Worm (Caenorhabditis elegans) whole organism, L4/young adult: ENCODE data around the gene gst-16.
"Not testable (repeated sequence)": the region's sequence is repeated elsewhere in the genome, so short reads cannot be mapped to it uniquely, and the experiment has no call there.

Experiments
- W03F9.2 ChIP-seq: fragments of 150-350 bp; optimal IDR thresholded peaks from 2 replicates; lab custom pipeline; 2014; ENCODE audit warnings: missing biosample characterization, missing genetic modification characterization
- dao-5 ChIP-seq: sonication (generic microtip); optimal IDR thresholded peaks from 2 replicates; lab custom pipeline; 2016; ENCODE audit warnings: missing genotype, missing genetic modification characterization, moderate library complexity, missing compliant biosample characterization
- him-1 ChIP-seq: sonication (generic microtip); optimal IDR thresholded peaks from 2 replicates; lab custom pipeline; 2016; ENCODE audit warnings: missing genotype, missing genetic modification reagents, missing genetic modification characterization, missing compliant biosample characterization

Gene gst-16

DNA sequence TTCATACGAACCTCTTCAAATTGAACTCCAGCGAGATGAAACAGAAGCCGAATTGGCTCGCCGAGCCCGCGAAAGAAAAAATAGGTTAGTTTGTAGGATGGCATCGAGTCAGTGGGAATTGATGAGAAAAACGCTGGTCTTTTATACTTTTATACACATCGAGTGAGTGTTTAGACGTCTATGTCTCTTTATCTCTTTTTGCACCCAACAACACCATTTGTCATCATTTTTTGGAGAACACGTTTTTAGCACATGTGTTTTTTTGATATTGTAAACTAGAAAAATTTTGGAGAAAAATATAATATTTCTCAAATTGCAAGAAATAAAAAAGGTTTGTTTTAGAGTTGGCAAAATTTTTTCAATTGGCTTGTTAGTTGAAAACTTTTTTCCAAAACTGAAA is at the start of gene gst-16:
Gene gst-16 (minus strand): TSS at position 111 of the 400 bp plus-strand sequence.
- TF ChIP-seq dao-5 (tag; lab: Kevin White, UChicago) = no peak
- no peak for TF ChIP-seq him-1
- TF ChIP-seq W03F9.2 (tag; lab: Kevin White, UChicago) = no peak

DNA sequence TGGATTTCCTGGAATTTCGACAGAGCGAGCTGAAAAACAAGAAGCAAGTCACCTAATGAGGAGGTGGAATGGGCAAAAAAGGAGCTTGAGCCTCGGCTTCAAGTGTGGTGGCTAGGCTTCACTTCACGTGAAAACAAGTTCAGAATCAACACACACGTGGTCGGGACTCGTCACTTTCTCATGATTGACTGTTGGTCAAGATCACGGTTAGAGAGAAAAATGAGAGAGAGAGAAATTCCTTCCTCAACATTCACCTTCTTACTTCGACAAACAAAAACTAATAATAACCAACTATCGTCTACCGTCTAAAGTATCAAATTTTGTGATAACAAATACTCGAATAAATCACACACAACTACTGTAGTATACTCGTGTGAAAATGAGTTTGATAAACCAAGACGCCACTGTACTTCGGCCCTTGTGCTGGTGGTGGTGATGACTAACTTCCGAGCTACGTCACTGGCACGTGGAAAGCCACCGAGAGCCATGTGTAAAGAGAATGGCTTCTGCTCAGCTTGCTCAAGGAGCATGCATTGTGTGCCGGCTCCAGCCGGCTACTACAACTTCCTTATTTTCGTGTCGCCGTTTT is 49.5 kb upstream of the gst-16 start:
- TF ChIP-seq W03F9.2 (tag; lab: Kevin White, UChicago) (no peak), dao-5 (tag; lab: Kevin White, UChicago) (no peak), him-1 (no peak)

DNA sequence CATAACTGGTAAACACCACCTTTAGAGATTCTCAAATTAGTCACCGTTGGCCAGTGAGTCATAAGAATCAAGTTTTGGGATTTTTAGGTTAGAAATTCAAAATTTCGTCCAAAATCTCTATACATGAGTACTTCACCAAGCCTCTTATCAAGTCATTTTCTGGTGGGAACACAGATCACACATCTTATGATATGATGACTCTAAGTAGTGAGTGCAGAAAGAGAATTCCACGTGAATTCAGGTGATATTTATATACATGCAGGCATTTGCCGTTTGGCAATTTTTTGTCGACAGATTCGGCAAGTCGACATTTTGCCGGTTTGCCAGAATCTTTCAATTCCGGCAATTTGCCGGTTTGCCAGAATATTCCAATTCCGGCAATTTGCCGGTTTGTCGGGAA is 47.8 kb upstream of the gst-16 start:
- TF ChIP-seq him-1 (no peak), W03F9.2 (tag; lab: Kevin White, UChicago) (no peak), dao-5 (tag; lab: Kevin White, UChicago) (no peak)

DNA sequence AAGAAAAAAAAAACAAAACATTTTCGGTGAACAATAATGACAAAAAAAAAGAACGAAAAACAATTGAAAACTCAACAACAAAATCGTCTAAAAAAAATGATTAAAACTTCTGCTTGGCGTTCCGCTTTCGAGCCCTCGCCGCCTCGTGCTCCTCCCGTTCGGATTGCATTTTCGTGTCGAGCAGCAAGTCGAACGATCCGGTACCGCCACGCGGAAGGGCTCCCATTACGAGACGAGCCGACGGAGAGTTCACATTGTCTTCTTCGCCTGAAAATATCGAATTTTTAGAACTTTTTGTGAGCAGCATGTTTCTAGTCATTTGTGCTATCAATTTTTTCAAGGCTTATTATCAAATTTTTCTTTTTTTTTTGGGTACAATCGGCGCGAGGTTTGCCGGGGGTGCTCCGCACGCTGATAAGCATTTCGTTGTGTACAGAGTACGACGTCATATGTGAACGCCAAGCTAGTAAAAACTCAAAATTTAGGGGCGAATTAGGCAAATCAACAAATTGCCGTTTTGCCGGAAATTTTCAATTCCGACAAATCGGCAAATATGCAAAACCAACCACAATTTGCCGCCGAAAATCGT is 46.6 kb upstream of the gst-16 start:
- TF ChIP-seq dao-5 (tag; lab: Kevin White, UChicago) = no peak
- no peak for TF ChIP-seq him-1
- TF ChIP-seq W03F9.2 (tag; lab: Kevin White, UChicago) = no peak

DNA sequence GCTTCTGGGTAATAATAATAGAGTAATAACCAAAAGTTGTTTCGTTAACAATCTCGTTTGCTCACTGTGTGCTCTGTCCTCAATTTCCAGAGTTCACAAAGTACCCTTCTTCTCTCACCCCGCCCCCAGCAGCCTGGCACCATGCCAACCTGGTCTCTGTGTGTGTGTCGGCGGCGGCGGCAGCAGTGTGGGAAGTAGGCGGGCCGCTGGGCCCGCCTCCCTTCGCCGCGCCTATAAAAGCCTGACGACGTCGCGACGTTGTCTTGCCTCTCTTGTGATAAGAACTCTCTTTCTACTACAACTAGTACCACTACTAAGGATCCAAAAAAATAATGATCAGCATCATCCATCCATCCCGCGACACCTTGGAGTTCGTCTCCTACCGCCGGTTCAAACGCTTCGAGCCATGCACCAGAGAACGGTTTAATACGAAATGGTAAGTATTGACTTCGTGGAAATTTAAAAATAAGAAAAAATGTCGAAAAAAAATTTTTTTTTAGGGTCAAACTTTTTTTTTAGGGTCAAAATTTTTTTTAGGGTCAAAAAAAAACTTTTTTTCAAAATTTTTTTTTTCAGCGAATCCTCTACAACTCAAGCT is 44.7 kb upstream of the gst-16 start, which contains the start of gene C31C9.7:
Gene C31C9.7 (plus strand): TSS at position 261 of the 598 bp plus-strand sequence.
- TF ChIP-seq dao-5 (tag; lab: Kevin White, UChicago) (no peak), W03F9.2 (tag; lab: Kevin White, UChicago) (no peak), him-1 (no peak)

DNA sequence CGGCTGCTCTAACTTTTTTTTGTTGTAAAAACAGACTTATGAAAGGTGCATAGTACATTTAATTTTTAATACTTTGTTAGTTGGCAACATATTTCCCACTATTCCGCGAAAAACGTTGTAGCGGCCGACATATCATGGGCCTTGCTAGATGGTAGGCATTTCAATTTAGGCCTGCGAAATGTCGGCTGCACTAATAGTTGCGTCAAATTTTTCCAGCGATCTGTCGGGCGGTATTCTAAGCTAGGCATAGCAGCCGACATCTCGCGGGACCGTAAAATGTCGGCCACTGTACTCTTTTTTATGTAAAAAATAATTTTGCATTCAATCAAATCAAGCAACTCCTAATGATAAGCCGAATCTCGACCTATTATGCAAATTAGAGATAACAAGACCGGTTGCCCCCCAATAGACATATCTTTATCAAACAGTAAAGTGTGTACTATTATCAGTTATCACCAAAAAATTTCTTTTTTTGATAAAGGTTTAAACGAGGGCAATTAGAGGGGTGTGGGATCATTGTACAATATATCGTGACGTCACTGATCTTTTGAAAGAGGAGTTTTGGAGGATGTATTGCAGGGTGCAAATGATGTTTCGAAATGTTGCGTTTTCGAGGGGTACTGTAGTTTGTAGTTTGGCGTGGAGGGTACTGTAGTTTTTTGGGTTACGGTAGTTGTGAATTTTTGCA is 40.9 kb upstream of the gst-16 start:
- TF ChIP-seq dao-5 (tag; lab: Kevin White, UChicago) (no peak), W03F9.2 (tag; lab: Kevin White, UChicago) (no peak), him-1 (no peak)

DNA sequence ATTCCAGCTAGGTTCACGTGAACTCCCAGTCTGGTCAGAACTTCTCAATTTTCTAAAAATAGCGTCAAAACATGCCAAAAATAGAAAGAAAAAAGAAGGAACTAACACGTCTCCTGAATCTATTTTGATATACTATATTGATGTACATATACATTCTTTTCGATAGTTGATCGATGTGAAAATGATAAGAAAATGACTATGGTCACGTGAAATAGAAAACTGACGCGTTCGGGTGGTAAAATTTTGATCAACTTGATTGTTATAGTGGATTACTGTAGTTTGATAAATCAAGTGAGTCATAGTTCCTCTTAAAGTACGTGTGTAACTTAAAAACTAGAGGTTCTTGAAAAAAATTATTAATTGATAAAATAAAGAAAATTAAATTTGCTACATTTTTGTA is 40.2 kb upstream of the gst-16 start:
- TF ChIP-seq dao-5 (tag; lab: Kevin White, UChicago) (no peak), W03F9.2 (tag; lab: Kevin White, UChicago) (no peak), him-1 (no peak)

DNA sequence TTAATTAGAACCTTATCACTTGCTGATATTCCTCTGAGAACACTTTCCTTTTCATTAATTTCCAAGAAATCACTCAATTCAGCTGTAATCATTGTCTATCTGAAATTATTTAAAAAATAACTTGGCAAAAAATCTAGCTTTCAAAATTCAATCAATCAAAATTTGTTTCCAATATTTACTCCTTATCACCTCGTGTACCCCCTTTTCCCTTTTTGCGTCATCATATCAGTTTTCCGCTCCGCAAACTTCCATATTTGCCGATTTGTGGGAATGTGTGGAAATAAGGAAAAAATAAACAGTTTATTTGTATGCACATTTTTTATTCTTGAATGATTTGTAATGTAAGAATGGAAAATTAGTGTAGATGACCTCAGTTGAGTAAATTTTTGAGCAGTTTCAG is 37.8 kb upstream of the gst-16 start, which contains the start of gene C31C9.6:
Gene C31C9.6 (minus strand): TSS at position 101 of the 400 bp plus-strand sequence.
- TF ChIP-seq dao-5 (tag; lab: Kevin White, UChicago); him-1; W03F9.2 (tag; lab: Kevin White, UChicago): not testable (repeated sequence)

DNA sequence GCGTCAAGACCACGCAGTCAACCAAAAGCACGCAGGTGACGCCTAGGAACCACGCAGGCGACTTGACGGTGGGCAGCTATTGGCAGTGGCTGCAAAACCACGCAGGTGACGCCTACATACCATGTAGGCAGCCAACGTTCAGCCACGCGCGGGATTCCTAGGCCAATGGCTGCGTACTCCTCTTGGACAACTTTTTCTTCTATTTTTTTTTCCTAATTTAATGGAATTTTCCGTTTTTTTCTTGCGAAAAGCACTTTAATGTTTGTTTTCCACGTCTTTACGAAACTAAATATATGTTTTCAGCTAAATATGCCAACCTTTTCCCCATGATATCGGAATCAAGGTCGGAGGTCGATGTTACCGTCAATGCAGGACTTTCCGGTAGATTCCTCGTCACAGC is 30.5 kb upstream of the gst-16 start, which contains the start of gene C31C9.9:
Gene C31C9.9 (plus strand): TSS at position 301 of the 400 bp plus-strand sequence.
- not testable (repeated sequence) for TF ChIP-seq W03F9.2 (tag; lab: Kevin White, UChicago); dao-5 (tag; lab: Kevin White, UChicago); him-1

DNA sequence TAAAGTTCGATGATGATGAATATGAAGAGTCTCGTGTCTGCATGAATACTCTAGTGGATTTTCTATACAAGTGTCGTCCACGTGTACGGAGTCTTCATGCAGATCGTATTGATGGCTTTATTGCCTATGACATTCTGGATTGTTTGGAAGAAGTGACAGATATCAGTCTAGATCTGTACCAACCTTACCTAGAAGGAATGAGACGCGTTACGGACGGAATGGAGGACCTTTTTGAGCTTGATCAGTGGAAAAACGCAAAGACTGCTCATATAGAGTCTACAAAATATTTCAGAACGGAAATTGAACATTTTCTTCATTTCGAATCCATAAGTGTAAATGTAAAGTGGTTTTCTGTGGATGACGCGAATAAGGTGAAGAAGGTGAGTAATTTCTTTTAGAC is 24.0 kb upstream of the gst-16 start, which contains the start of gene fbxa-169:
Gene fbxa-169 (plus strand): TSS at position 301 of the 400 bp plus-strand sequence.
- TF ChIP-seq him-1 (no peak), dao-5 (tag; lab: Kevin White, UChicago) (no peak), W03F9.2 (tag; lab: Kevin White, UChicago) (no peak)

DNA sequence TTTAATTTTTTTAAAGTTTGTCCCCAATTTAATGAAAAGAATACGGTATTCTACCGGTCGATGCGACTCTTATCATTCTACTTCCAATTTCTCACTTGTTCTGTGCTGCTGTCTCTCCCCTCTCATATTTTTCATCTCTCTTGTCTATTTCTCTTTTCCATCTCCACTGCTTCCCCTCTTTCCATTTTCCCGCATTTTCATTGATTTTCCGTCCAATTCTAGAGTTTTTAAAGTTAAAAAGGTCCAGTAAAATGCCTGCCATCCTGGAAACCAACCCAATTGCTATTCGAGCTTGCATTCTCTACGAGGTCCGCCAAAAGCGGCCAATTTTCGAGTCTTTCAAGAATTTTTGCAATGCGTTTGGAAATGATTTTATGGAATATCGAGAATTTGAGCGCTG is 17.1 kb upstream of the gst-16 start, which contains the start of gene fbxa-167:
Gene fbxa-167 (plus strand): TSS at position 179 of the 400 bp plus-strand sequence.
- TF ChIP-seq W03F9.2 (tag; lab: Kevin White, UChicago) (no peak), him-1 (no peak)

DNA sequence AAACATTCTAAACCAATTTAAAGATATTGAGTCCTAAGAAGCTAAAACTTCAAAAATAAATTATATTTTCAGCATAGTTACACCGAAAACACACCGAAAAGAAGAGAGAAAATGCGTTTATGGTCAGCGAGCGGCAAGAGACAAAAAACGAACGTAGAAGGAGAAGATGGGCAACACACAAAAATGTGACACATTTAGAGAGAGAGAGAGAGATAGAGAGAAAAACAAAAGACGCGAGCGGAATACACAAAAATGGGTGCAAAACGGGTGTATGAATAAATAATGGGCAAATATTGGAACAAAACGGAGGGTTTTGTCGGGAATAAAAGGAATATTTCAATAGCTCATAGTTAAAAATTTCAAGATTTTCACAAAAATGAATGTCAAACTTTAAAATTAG is 16.0 kb upstream of the gst-16 start:
- no peak for TF ChIP-seq dao-5 (tag; lab: Kevin White, UChicago)
- no peak for TF ChIP-seq W03F9.2 (tag; lab: Kevin White, UChicago)

DNA sequence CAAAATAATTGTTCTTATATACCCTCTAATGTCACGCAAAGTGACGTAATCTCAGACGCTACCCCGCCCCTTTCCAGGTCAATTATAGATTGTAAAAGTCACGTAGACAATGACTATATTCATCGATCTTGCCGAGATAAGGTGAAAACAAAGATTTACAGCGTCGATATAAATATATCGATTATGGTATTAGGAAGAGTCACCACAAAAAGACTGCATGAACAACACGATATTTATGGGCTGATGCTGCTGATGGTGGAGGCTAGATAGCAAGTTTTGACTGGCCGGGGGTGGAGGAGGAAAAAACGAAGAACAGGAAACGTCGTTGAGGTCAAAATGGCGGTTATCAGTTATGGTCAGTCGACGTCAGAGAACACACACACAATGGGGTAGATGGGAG is 14.3 kb upstream of the gst-16 start:
- TF ChIP-seq him-1 (no peak), W03F9.2 (tag; lab: Kevin White, UChicago) (no peak), dao-5 (tag; lab: Kevin White, UChicago) (no peak)
